Fruit fly (Drosophila melanogaster) whole organism, prepupa: ENCODE data around the gene CG46280.
A peak's percentile ranks its signal among the peaks of the same experiment; 100 is the strongest.

Experiments
- Blimp-1 ChIP-seq: fragments of 200-800 bp; sonication (Bioruptor generic); optimal IDR thresholded peaks from 3 replicates; lab custom pipeline; 2017; ENCODE audit warnings: missing biosample characterization, missing genetic modification characterization, mild to moderate bottlenecking, moderate library complexity, missing genetic modification reagents
- CG10631 ChIP-seq: fragments of 200-800 bp; sonication (Bioruptor generic); optimal IDR thresholded peaks from 2 replicates; lab custom pipeline; 2016; ENCODE audit warnings: missing biosample characterization, missing genetic modification characterization
- CG10669 ChIP-seq: fragments of 200-800 bp; sonication (Bioruptor generic); optimal IDR thresholded peaks from 3 replicates; lab custom pipeline; 2018; ENCODE audit warnings: missing biosample characterization, mild to moderate bottlenecking, missing genetic modification characterization, moderate library complexity
- CG11294 ChIP-seq: fragments of 200-800 bp; sonication (Bioruptor generic); IDR thresholded peaks from 2 replicates; pipeline ENCODE4 v1.3.6; 2022; ENCODE audit warnings: missing biosample characterization, missing genetic modification characterization
- CG11762 ChIP-seq: fragments of 200-800 bp; sonication (Bioruptor generic); optimal IDR thresholded peaks from 3 replicates; lab custom pipeline; 2016; ENCODE audit warnings: missing biosample characterization, missing genetic modification characterization; ENCODE audit not compliant: insufficient read depth
- CG11902 ChIP-seq: fragments of 200-800 bp; sonication (Bioruptor generic); optimal IDR thresholded peaks from 3 replicates; lab custom pipeline; 2016; ENCODE audit warnings: missing biosample characterization, missing genetic modification characterization
- CG15336 ChIP-seq: fragments of 200-800 bp; sonication (Bioruptor generic); IDR thresholded peaks from 2 replicates; pipeline ENCODE4 v1.3.6; 2022; ENCODE audit warnings: missing biosample characterization, missing genetic modification characterization
- CG1621 ChIP-seq: fragments of 200-800 bp; sonication (Bioruptor generic); optimal IDR thresholded peaks from 3 replicates; lab custom pipeline; 2018; ENCODE audit warnings: missing biosample characterization, mild to moderate bottlenecking, missing genetic modification characterization
- CG31627 ChIP-seq: fragments of 200-800 bp; sonication (Bioruptor generic); optimal IDR thresholded peaks from 3 replicates; lab custom pipeline; 2016; ENCODE audit warnings: missing biosample characterization, missing genetic modification characterization
- CG32006 ChIP-seq: fragments of 200-800 bp; sonication (Bioruptor generic); optimal IDR thresholded peaks from 3 replicates; lab custom pipeline; 2017; ENCODE audit warnings: missing biosample characterization, mild to moderate bottlenecking, missing genetic modification characterization
- CG34406 ChIP-seq: fragments of 200-800 bp; sonication (Bioruptor generic); optimal IDR thresholded peaks from 3 replicates; lab custom pipeline; 2016; ENCODE audit warnings: missing biosample characterization, missing genetic modification characterization
- CG3919 ChIP-seq: fragments of 200-800 bp; sonication (Bioruptor generic); optimal IDR thresholded peaks from 3 replicates; lab custom pipeline; 2016; ENCODE audit warnings: missing biosample characterization, missing genetic modification characterization
- CG6163 ChIP-seq: fragments of 200-800 bp; sonication (Bioruptor generic); IDR thresholded peaks from 3 replicates; pipeline ENCODE4 v1.3.6; 2022; ENCODE audit warnings: missing biosample characterization, missing genetic modification characterization
- CG6792 ChIP-seq: fragments of 200-800 bp; sonication (Bioruptor generic); optimal IDR thresholded peaks from 3 replicates; lab custom pipeline; 2016; ENCODE audit warnings: missing biosample characterization, missing genetic modification characterization
- CG6808 ChIP-seq: fragments of 200-800 bp; sonication (Bioruptor generic); optimal IDR thresholded peaks from 3 replicates; lab custom pipeline; 2017; ENCODE audit warnings: missing biosample characterization, missing genetic modification characterization, mild to moderate bottlenecking, moderate library complexity, missing genetic modification reagents
- CG6854 ChIP-seq: fragments of 200-800 bp; sonication (Bioruptor generic); optimal IDR thresholded peaks from 2 replicates; lab custom pipeline; 2017; ENCODE audit warnings: missing biosample characterization, mild to moderate bottlenecking, missing genetic modification characterization
- CG8119 ChIP-seq: fragments of 200-800 bp; sonication (Bioruptor generic); IDR thresholded peaks from 3 replicates; pipeline ENCODE4 v1.3.6; 2022; ENCODE audit warnings: missing biosample characterization, missing genetic modification characterization
- CG8319 ChIP-seq: fragments of 200-800 bp; sonication (Bioruptor generic); optimal IDR thresholded peaks from 3 replicates; lab custom pipeline; 2016; ENCODE audit warnings: missing biosample characterization, missing genetic modification characterization
- CG8632 ChIP-seq: fragments of 200-800 bp; sonication (Bioruptor generic); optimal IDR thresholded peaks from 3 replicates; lab custom pipeline; 2016; ENCODE audit warnings: missing biosample characterization, missing genetic modification characterization
- CG9139 ChIP-seq: fragments of 200-800 bp; sonication (Bioruptor generic); optimal IDR thresholded peaks from 3 replicates; lab custom pipeline; 2017; ENCODE audit warnings: missing biosample characterization, mild to moderate bottlenecking, missing genetic modification characterization
- Eip75B ChIP-seq: fragments of 200-800 bp; sonication (Bioruptor generic); optimal IDR thresholded peaks from 3 replicates; lab custom pipeline; 2016; ENCODE audit warnings: missing biosample characterization, missing genetic modification characterization
- Eip78C ChIP-seq: fragments of 200-800 bp; sonication (Bioruptor generic); peaks from one replicate; lab custom pipeline; 2016; ENCODE audit warnings: missing biosample characterization, missing genetic modification characterization
- Eip93F ChIP-seq: fragments of 200-800 bp; sonication (Bioruptor generic); optimal IDR thresholded peaks from 2 replicates; lab custom pipeline; 2016; ENCODE audit warnings: missing biosample characterization, mild to moderate bottlenecking, missing genetic modification characterization
- Ets21C ChIP-seq: fragments of 200-800 bp; sonication (Bioruptor generic); optimal IDR thresholded peaks from 3 replicates; lab custom pipeline; 2016; ENCODE audit warnings: missing biosample characterization, missing genetic modification characterization
- Ets96B ChIP-seq: fragments of 200-800 bp; optimal IDR thresholded peaks from 2 replicates; lab custom pipeline; 2019; ENCODE audit warnings: missing biosample characterization, mild to moderate bottlenecking, missing genetic modification characterization, moderate library complexity
- Gug ChIP-seq: fragments of 200-800 bp; sonication (Bioruptor generic); IDR thresholded peaks from 2 replicates; pipeline ENCODE4 v1.3.6; 2022; ENCODE audit warnings: missing biosample characterization, missing genetic modification characterization
- Hr39 ChIP-seq: fragments of 200-800 bp; sonication (Bioruptor generic); optimal IDR thresholded peaks from 2 replicates; lab custom pipeline; 2016; ENCODE audit warnings: missing biosample characterization, missing genetic modification characterization
- Hr4 ChIP-seq: fragments of 200-800 bp; sonication (Bioruptor generic); optimal IDR thresholded peaks from 3 replicates; lab custom pipeline; 2016; ENCODE audit warnings: missing biosample characterization, missing genetic modification characterization
- Met ChIP-seq: fragments of 200-800 bp; sonication (Bioruptor generic); optimal IDR thresholded peaks from 3 replicates; lab custom pipeline; 2016; ENCODE audit warnings: missing biosample characterization, missing genetic modification characterization
- OdsH ChIP-seq: fragments of 200-800 bp; sonication (Bioruptor generic); optimal IDR thresholded peaks from 3 replicates; lab custom pipeline; 2016; ENCODE audit warnings: missing biosample characterization, missing genetic modification characterization
- Smox ChIP-seq: fragments of 200-800 bp; sonication (Bioruptor generic); optimal IDR thresholded peaks from 3 replicates; lab custom pipeline; 2016; ENCODE audit warnings: missing biosample characterization, missing genetic modification characterization
- Sox102F ChIP-seq: fragments of 200-800 bp; sonication (Bioruptor generic); optimal IDR thresholded peaks from 2 replicates; lab custom pipeline; 2016; ENCODE audit warnings: missing biosample characterization, mild to moderate bottlenecking, missing genetic modification characterization
- Sox15 ChIP-seq: fragments of 200-800 bp; sonication (Bioruptor generic); optimal IDR thresholded peaks from 3 replicates; lab custom pipeline; 2016; ENCODE audit warnings: missing biosample characterization, missing genetic modification characterization
- achi ChIP-seq: fragments of 200-800 bp; sonication (Bioruptor generic); optimal IDR thresholded peaks from 3 replicates; lab custom pipeline; 2016; ENCODE audit warnings: missing biosample characterization, missing genetic modification characterization
- acj6 ChIP-seq: fragments of 200-800 bp; sonication (Bioruptor generic); optimal IDR thresholded peaks from 3 replicates; lab custom pipeline; 2016; ENCODE audit warnings: missing biosample characterization, missing genetic modification characterization
- eg ChIP-seq: fragments of 200-800 bp; sonication (Bioruptor generic); IDR thresholded peaks from 3 replicates; pipeline ENCODE4 v1.3.6; 2022; ENCODE audit warnings: missing biosample characterization, missing genetic modification characterization
- esn ChIP-seq: fragments of 200-800 bp; sonication (Bioruptor generic); optimal IDR thresholded peaks from 2 replicates; lab custom pipeline; 2016; ENCODE audit warnings: missing biosample characterization, mild to moderate bottlenecking, missing genetic modification characterization, moderate library complexity
- fd59A ChIP-seq: fragments of 200-800 bp; sonication (Bioruptor generic); optimal IDR thresholded peaks from 2 replicates; lab custom pipeline; 2017; ENCODE audit warnings: missing biosample characterization, mild to moderate bottlenecking, missing genetic modification characterization, missing genetic modification reagents
- fkh ChIP-seq: fragments of 200-800 bp; sonication (Bioruptor generic); optimal IDR thresholded peaks from 3 replicates; lab custom pipeline; 2017; ENCODE audit warnings: missing biosample characterization, mild to moderate bottlenecking, missing genetic modification characterization, moderate library complexity
- lz ChIP-seq: fragments of 200-800 bp; sonication (Bioruptor generic); optimal IDR thresholded peaks from 3 replicates; lab custom pipeline; 2016; ENCODE audit warnings: missing biosample characterization, missing genetic modification characterization
- ss ChIP-seq, 2 experiments: fragments of 200-800 bp; sonication (Bioruptor generic); optimal IDR thresholded peaks; 2 replicates in 1 of 2; 3 replicates in 1 of 2; lab custom pipeline; 2017 to 2018; ENCODE audit warnings: mild to moderate bottlenecking in 2 of 2, missing biosample characterization in 2 of 2, missing genetic modification characterization in 2 of 2, moderate library complexity in 1 of 2
- svp ChIP-seq: fragments of 200-800 bp; sonication (Bioruptor generic); peaks from one replicate; lab custom pipeline; 2016; ENCODE audit warnings: missing biosample characterization, missing genetic modification characterization
- topi ChIP-seq: fragments of 200-800 bp; sonication (Bioruptor generic); optimal IDR thresholded peaks from 3 replicates; lab custom pipeline; 2016; ENCODE audit warnings: missing biosample characterization, missing genetic modification characterization
- vri ChIP-seq: fragments of 200-800 bp; sonication (Bioruptor generic); optimal IDR thresholded peaks from 3 replicates; lab custom pipeline; 2016; ENCODE audit warnings: missing biosample characterization, mild to moderate bottlenecking, missing genetic modification characterization

Gene CG46280

DNA sequence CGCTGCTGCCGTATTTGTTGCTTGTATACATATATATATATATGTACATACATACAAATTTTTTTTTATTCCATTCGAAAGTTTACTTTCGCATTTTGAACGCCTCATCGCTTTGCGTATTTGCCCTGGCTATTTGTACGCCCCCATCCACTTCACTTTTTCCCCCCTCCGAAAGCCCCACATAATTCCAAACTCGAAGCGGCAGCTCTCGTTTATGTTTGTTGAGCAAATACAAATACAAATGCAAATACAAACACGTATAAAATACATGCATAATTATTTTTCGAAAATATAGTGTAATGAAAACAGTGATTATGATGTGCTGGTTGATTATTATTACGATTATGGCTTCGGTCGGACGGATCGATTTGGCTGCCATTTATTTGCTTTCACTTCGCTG lies 37.6 kb upstream of the CG46280 start:
- TF ChIP-seq CG11294 (GFP tag; lab: Robert Waterston, UW) = no peak
- TF ChIP-seq CG6792 (GFP tag; lab: Kevin White, UChicago) = peak; percentile 29
- TF ChIP-seq CG10669 (GFP tag; lab: Kevin White, UChicago) = peak; percentile 9
- no peak for TF ChIP-seq CG11902
- no peak for TF ChIP-seq Hr4
- TF ChIP-seq Eip78C (GFP tag; lab: Kevin White, UChicago) = peak; percentile 56
- peak; percentile 14 for TF ChIP-seq OdsH (GFP tag; lab: Kevin White, UChicago)
- no peak for TF ChIP-seq Eip93F (GFP tag; lab: Kevin White, UChicago)
- TF ChIP-seq CG6854 = peak; percentile 41
- no peak for TF ChIP-seq eg (GFP tag; lab: Robert Waterston, UW)
- peak; percentile 15 for TF ChIP-seq Smox
- TF ChIP-seq CG31627 (GFP tag; lab: Kevin White, UChicago) = no peak
- peak; percentile 13 for TF ChIP-seq CG10631 (GFP tag; lab: Kevin White, UChicago)
- TF ChIP-seq fd59A (GFP tag; lab: Kevin White, UChicago) = no peak
- peak; percentile 60 for TF ChIP-seq CG34406 (GFP tag; lab: Kevin White, UChicago)
- TF ChIP-seq vri (GFP tag; lab: Kevin White, UChicago) = peak; percentile 58
- TF ChIP-seq CG6808 (GFP tag; lab: Kevin White, UChicago) = no peak
- no peak for TF ChIP-seq CG11762
- TF ChIP-seq acj6 (GFP tag; lab: Kevin White, UChicago) = peak; percentile 10
- peak; percentile 25 for TF ChIP-seq lz (GFP tag; lab: Kevin White, UChicago)
- TF ChIP-seq Sox15 (GFP tag; lab: Kevin White, UChicago) = no peak
- TF ChIP-seq fkh (GFP tag; lab: Kevin White, UChicago) = peak; percentile 97
- TF ChIP-seq Met = peak; percentile 29
- TF ChIP-seq achi (GFP tag; lab: Kevin White, UChicago) = peak; percentile 20
- no peak for TF ChIP-seq Hr39 (GFP tag; lab: Kevin White, UChicago)
- no peak for TF ChIP-seq Ets96B (tag; lab: Kevin White, UChicago)
- peak; percentile 22 for TF ChIP-seq CG8319
- no peak for TF ChIP-seq ss (GFP tag; optimal IDR thresholded peaks at IDR 0.05; lab: Kevin White, UChicago)
- no peak for TF ChIP-seq CG32006 (GFP tag; lab: Kevin White, UChicago)
- peak; percentile 60 for TF ChIP-seq esn (GFP tag; lab: Kevin White, UChicago)
- TF ChIP-seq Blimp-1 (GFP tag; lab: Kevin White, UChicago) = peak; percentile 49
- peak; percentile 42 for TF ChIP-seq svp (GFP tag; lab: Kevin White, UChicago)
- no peak for TF ChIP-seq CG9139 (GFP tag; lab: Kevin White, UChicago)
- TF ChIP-seq topi (GFP tag; lab: Kevin White, UChicago) = peak; percentile 7
- peak; percentile 44 for TF ChIP-seq Sox102F
- 0 out of 3 replicates have a peak, but pooled peaks have one; percentile 46 for TF ChIP-seq CG6163 (GFP tag; lab: Robert Waterston, UW)
- TF ChIP-seq Eip75B (GFP tag; lab: Kevin White, UChicago) = no peak
- no peak for TF ChIP-seq Ets21C (GFP tag; lab: Kevin White, UChicago)
- no peak for TF ChIP-seq Gug
- no peak for TF ChIP-seq CG8119 (GFP tag; lab: Robert Waterston, UW)
- no peak for TF ChIP-seq CG1621 (tag; lab: Kevin White, UChicago)
- peak; percentile 38 for TF ChIP-seq CG8632 (GFP tag; lab: Kevin White, UChicago)
- TF ChIP-seq CG15336 (GFP tag; lab: Robert Waterston, UW) = no peak
- TF ChIP-seq CG3919 (GFP tag; lab: Kevin White, UChicago) = peak; percentile 28
